Fruit fly (Drosophila melanogaster) whole organism, embryonic: ENCODE measurements around the gene CG14545.

Source experiments
- Awh ChIP-seq: fragments of 200-800 bp; sonication (Bioruptor generic); IDR thresholded peaks from 2 replicates; pipeline ENCODE4, ENCODE4 v1.3.6; 2022; ENCODE audit warnings: missing biosample characterization, missing genetic modification characterization
- CG10267 ChIP-seq: fragments of 200-800 bp; sonication (Bioruptor generic); optimal IDR thresholded peaks from 2 replicates; lab custom pipeline; 2018; ENCODE audit warnings: missing biosample characterization, mild to moderate bottlenecking, missing genetic modification characterization, moderate library complexity
- CG10959 ChIP-seq: fragments of 200-800 bp; sonication (Bioruptor generic); IDR thresholded peaks from 2 replicates; pipeline ENCODE4 v1.3.6; 2022; ENCODE audit warnings: missing biosample characterization, missing genetic modification characterization
- CG11247 ChIP-seq: fragments of 200-800 bp; sonication (Bioruptor generic); IDR thresholded peaks from 2 replicates; pipeline ENCODE4 v1.3.6; 2022; ENCODE audit warnings: missing biosample characterization, missing genetic modification characterization
- CG13287 ChIP-seq: fragments of 200-800 bp; sonication (Bioruptor generic); IDR thresholded peaks from 2 replicates; pipeline ENCODE4 v1.3.6; 2022; ENCODE audit warnings: missing biosample characterization, missing genetic modification characterization; ENCODE audit not compliant: partially characterized antibody
- CG13775 ChIP-seq: fragments of 200-800 bp; sonication (Bioruptor generic); optimal IDR thresholded peaks from 3 replicates; lab custom pipeline; 2017; ENCODE audit warnings: missing biosample characterization, mild to moderate bottlenecking, missing genetic modification characterization
- CG14014 ChIP-seq: fragments of 200-800 bp; sonication (Bioruptor generic); IDR thresholded peaks from 2 replicates; pipeline ENCODE4 v1.3.6; 2022; ENCODE audit warnings: missing biosample characterization, missing genetic modification characterization
- CG14965 ChIP-seq: fragments of 200-800 bp; sonication (Bioruptor generic); optimal IDR thresholded peaks from 2 replicates; lab custom pipeline; 2016; ENCODE audit warnings: missing biosample characterization, missing genetic modification characterization, borderline replicate concordance
- CG16863 ChIP-seq: fragments of 200-800 bp; sonication (Bioruptor generic); optimal IDR thresholded peaks from 3 replicates; lab custom pipeline; 2016; ENCODE audit warnings: missing biosample characterization, missing genetic modification characterization
- CG17568 ChIP-seq: fragments of 200-800 bp; sonication (Bioruptor generic); optimal IDR thresholded peaks from 2 replicates; lab custom pipeline; 2018; ENCODE audit warnings: missing biosample characterization, mild to moderate bottlenecking, missing genetic modification characterization, moderate library complexity
- CG17612 ChIP-seq: fragments of 200-800 bp; sonication (Bioruptor generic); IDR thresholded peaks from 2 replicates; pipeline ENCODE4 v1.3.6; 2022; ENCODE audit warnings: missing biosample characterization, missing genetic modification characterization
- CG18262 ChIP-seq: fragments of 200-800 bp; optimal IDR thresholded peaks from 3 replicates; lab custom pipeline; 2019; ENCODE audit warnings: missing biosample characterization, mild to moderate bottlenecking, missing genetic modification characterization, moderate library complexity
- CG2116 ChIP-seq: fragments of 200-800 bp; sonication (Bioruptor generic); optimal IDR thresholded peaks from 3 replicates; lab custom pipeline; 2018; ENCODE audit warnings: missing biosample characterization, mild to moderate bottlenecking, missing genetic modification characterization
- CG42726 ChIP-seq: fragments of 200-800 bp; sonication (Bioruptor generic); IDR thresholded peaks from 2 replicates; pipeline ENCODE4 v1.3.6; 2022; ENCODE audit warnings: missing biosample characterization, missing genetic modification characterization; ENCODE audit not compliant: partially characterized antibody
- CG7839 ChIP-seq: fragments of 200-800 bp; sonication (Bioruptor generic); optimal IDR thresholded peaks from 3 replicates; lab custom pipeline; 2018; ENCODE audit warnings: missing biosample characterization, mild to moderate bottlenecking, missing genetic modification characterization, moderate library complexity
- CG8281 ChIP-seq: fragments of 200-800 bp; sonication (Bioruptor generic); optimal IDR thresholded peaks from 2 replicates; lab custom pipeline; 2018; ENCODE audit warnings: missing biosample characterization, mild to moderate bottlenecking, missing genetic modification characterization, moderate library complexity
- CG9817 ChIP-seq: fragments of 200-800 bp; sonication (Bioruptor generic); optimal IDR thresholded peaks from 2 replicates; lab custom pipeline; 2018; ENCODE audit warnings: missing biosample characterization, mild to moderate bottlenecking, missing genetic modification characterization, moderate library complexity
- CHES-1-like ChIP-seq: fragments of 200-800 bp; sonication (Bioruptor generic); optimal IDR thresholded peaks from 2 replicates; lab custom pipeline; 2016; ENCODE audit warnings: missing biosample characterization, missing genetic modification characterization
- Camta ChIP-seq: fragments of 200-800 bp; sonication (Bioruptor generic); optimal IDR thresholded peaks from 2 replicates; lab custom pipeline; 2016; ENCODE audit warnings: missing biosample characterization, missing genetic modification characterization
- CoRest ChIP-seq: fragments of 200-800 bp; sonication (Bioruptor generic); optimal IDR thresholded peaks from 3 replicates; lab custom pipeline; 2018; ENCODE audit warnings: missing biosample characterization, mild to moderate bottlenecking, missing genetic modification characterization, moderate library complexity
- Dad ChIP-seq: fragments of 200-800 bp; sonication (Bioruptor generic); optimal IDR thresholded peaks from 3 replicates; lab custom pipeline; 2016; ENCODE audit warnings: missing biosample characterization, missing genetic modification characterization
- Ets65A ChIP-seq: fragments of 200-800 bp; sonication (Bioruptor generic); peaks from one replicate; lab custom pipeline; 2016; ENCODE audit warnings: missing biosample characterization, missing genetic modification characterization
- Gsc ChIP-seq: fragments of 200-800 bp; sonication (Bioruptor generic); IDR thresholded peaks from 2 replicates; pipeline ENCODE4 v1.3.6; 2022; ENCODE audit warnings: missing biosample characterization, missing genetic modification characterization
- HLHmδ ChIP-seq: fragments of 200-800 bp; sonication (Bioruptor generic); optimal IDR thresholded peaks from 2 replicates; lab custom pipeline; 2018; ENCODE audit warnings: missing biosample characterization, mild to moderate bottlenecking, missing genetic modification characterization, moderate library complexity
- HmgZ ChIP-seq: fragments of 200-800 bp; sonication (Bioruptor generic); optimal IDR thresholded peaks from 2 replicates; lab custom pipeline; 2018; ENCODE audit warnings: missing biosample characterization, mild to moderate bottlenecking, missing genetic modification characterization
- Mad ChIP-seq: fragments of 200-800 bp; sonication (Bioruptor generic); optimal IDR thresholded peaks from 2 replicates; lab custom pipeline; 2016; ENCODE audit warnings: missing biosample characterization, missing genetic modification characterization
- Med ChIP-seq: fragments of 200-800 bp; sonication (Bioruptor generic); peaks from one replicate; lab custom pipeline; 2016; ENCODE audit warnings: missing biosample characterization, missing genetic modification characterization, mild to moderate bottlenecking, inconsistent platforms, moderate library complexity
- Nf-YB ChIP-seq: fragments of 200-800 bp; sonication (Bioruptor generic); optimal IDR thresholded peaks from 3 replicates; lab custom pipeline; 2019; ENCODE audit warnings: missing biosample characterization, mild to moderate bottlenecking, missing genetic modification characterization, moderate library complexity
- NfI ChIP-seq: fragments of 200-800 bp; sonication (Bioruptor generic); optimal IDR thresholded peaks from 3 replicates; lab custom pipeline; 2018; ENCODE audit warnings: missing biosample characterization, mild to moderate bottlenecking, missing genetic modification characterization, moderate library complexity
- Oli ChIP-seq: fragments of 200-800 bp; sonication (Bioruptor generic); optimal IDR thresholded peaks from 2 replicates; lab custom pipeline; 2018; ENCODE audit warnings: missing biosample characterization, mild to moderate bottlenecking, missing genetic modification characterization, moderate library complexity
- Pdp1 ChIP-seq, 2 experiments: fragments of 200-800 bp; sonication (Bioruptor generic); optimal IDR thresholded peaks; 3 replicates each; lab custom pipeline; 2016; ENCODE audit warnings: missing biosample characterization in 2 of 2, missing genetic modification characterization in 2 of 2, mild to moderate bottlenecking in 1 of 2, moderate library complexity in 1 of 2
- ac ChIP-seq: fragments of 200-800 bp; sonication (Bioruptor generic); optimal IDR thresholded peaks from 3 replicates; lab custom pipeline; 2017; ENCODE audit warnings: missing biosample characterization, mild to moderate bottlenecking, missing genetic modification characterization
- bab2 ChIP-seq: fragments of 200-800 bp; sonication (Bioruptor generic); optimal IDR thresholded peaks from 2 replicates; lab custom pipeline; 2016; ENCODE audit warnings: missing biosample characterization, missing genetic modification characterization
- dati ChIP-seq: fragments of 200-800 bp; sonication (Bioruptor generic); IDR thresholded peaks from 2 replicates; pipeline ENCODE4 v1.3.6; 2022; ENCODE audit warnings: missing biosample characterization, missing genetic modification characterization
- dimm ChIP-seq: fragments of 200-800 bp; sonication (Bioruptor generic); IDR thresholded peaks from 2 replicates; pipeline ENCODE4 v1.3.6; 2022; ENCODE audit warnings: missing biosample characterization, missing genetic modification characterization
- dmrt11E ChIP-seq: fragments of 200-800 bp; sonication (Bioruptor generic); optimal IDR thresholded peaks from 3 replicates; lab custom pipeline; 2018; ENCODE audit warnings: missing biosample characterization, mild to moderate bottlenecking, missing genetic modification characterization, moderate library complexity
- fu2 ChIP-seq: fragments of 200-800 bp; sonication (Bioruptor generic); optimal IDR thresholded peaks from 2 replicates; lab custom pipeline; 2016; ENCODE audit warnings: missing biosample characterization, missing genetic modification characterization
- grn ChIP-seq: fragments of 200-800 bp; sonication (Bioruptor generic); optimal IDR thresholded peaks from 3 replicates; lab custom pipeline; 2017; ENCODE audit warnings: missing biosample characterization, missing genetic modification characterization
- gsb ChIP-seq: fragments of 200-800 bp; sonication (Bioruptor generic); IDR thresholded peaks from 2 replicates; pipeline ENCODE4 v1.3.6; 2022; ENCODE audit warnings: missing biosample characterization, missing genetic modification characterization
- hb ChIP-seq: fragments of 200-800 bp; sonication (Bioruptor generic); IDR thresholded peaks from 3 replicates; pipeline ENCODE4 v1.3.6; 2022; ENCODE audit warnings: missing biosample characterization, missing genetic modification characterization; ENCODE audit not compliant: partially characterized antibody
- jumu ChIP-seq: fragments of 200-800 bp; sonication (Bioruptor generic); optimal IDR thresholded peaks from 3 replicates; lab custom pipeline; 2016; ENCODE audit warnings: missing biosample characterization, missing genetic modification characterization
- org-1 ChIP-seq: fragments of 200-800 bp; sonication (Bioruptor generic); optimal IDR thresholded peaks from 2 replicates; lab custom pipeline; 2017; ENCODE audit warnings: missing biosample characterization, missing genetic modification characterization
- p53 ChIP-seq: fragments of 200-800 bp; sonication (Bioruptor generic); optimal IDR thresholded peaks from 2 replicates; lab custom pipeline; 2016; ENCODE audit warnings: missing biosample characterization, missing genetic modification characterization
- repo ChIP-seq: fragments of 200-800 bp; sonication (Bioruptor generic); optimal IDR thresholded peaks from 2 replicates; lab custom pipeline; 2016; ENCODE audit warnings: missing biosample characterization, missing genetic modification characterization
- salm ChIP-seq: fragments of 200-800 bp; sonication (Bioruptor generic); optimal IDR thresholded peaks from 2 replicates; lab custom pipeline; 2018; ENCODE audit warnings: missing biosample characterization, mild to moderate bottlenecking, missing genetic modification characterization
- sisA ChIP-seq: fragments of 200-800 bp; sonication (Bioruptor generic); IDR thresholded peaks from 2 replicates; pipeline ENCODE4 v1.3.6; 2022; ENCODE audit warnings: missing biosample characterization, missing genetic modification characterization
- sug ChIP-seq: fragments of 200-800 bp; optimal IDR thresholded peaks from 2 replicates; lab custom pipeline; 2019; ENCODE audit warnings: missing biosample characterization, mild to moderate bottlenecking, missing genetic modification characterization, moderate library complexity
- tin ChIP-seq: fragments of 200-800 bp; sonication (Bioruptor generic); optimal IDR thresholded peaks from 3 replicates; lab custom pipeline; 2016; ENCODE audit warnings: missing biosample characterization, missing genetic modification characterization
- tx ChIP-seq: fragments of 200-800 bp; sonication (Bioruptor generic); optimal IDR thresholded peaks from 2 replicates; lab custom pipeline; 2016; ENCODE audit warnings: missing biosample characterization, missing genetic modification characterization
- wek ChIP-seq: fragments of 200-800 bp; sonication (Bioruptor generic); optimal IDR thresholded peaks from 3 replicates; lab custom pipeline; 2018; ENCODE audit warnings: missing biosample characterization, mild to moderate bottlenecking, missing genetic modification characterization, moderate library complexity
- zfh1 ChIP-seq: fragments of 200-800 bp; sonication (Bioruptor generic); IDR thresholded peaks from 3 replicates; pipeline ENCODE4 v1.3.6; 2022; ENCODE audit warnings: missing biosample characterization, missing genetic modification characterization

Gene CG14545

DNA sequence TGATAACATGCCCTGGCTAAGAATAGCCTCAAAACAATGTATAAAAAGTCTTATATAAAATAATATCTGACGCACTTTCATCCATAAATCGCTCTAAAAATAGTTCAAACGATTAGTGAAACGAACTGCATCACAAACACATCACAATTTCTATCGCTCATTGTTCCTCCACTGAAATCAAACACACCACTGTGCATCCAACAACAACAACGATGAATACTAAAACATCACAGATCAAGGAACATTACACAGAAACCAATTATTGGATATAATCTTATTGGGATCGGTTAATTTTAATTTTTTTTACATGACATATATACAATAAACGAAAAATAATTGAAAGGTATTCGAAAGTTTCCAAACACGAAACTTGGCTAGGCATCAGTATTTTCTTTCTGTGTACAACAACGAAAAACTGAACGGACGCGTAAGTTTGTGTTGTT, 28.3 kb upstream of the CG14545 start (continued):
- TF ChIP-seq Mad (GFP tag; lab: Kevin White, UChicago), result peak; percentile 45
- TF ChIP-seq Gsc (GFP tag; lab: Robert Waterston, UW), result no peak
- TF ChIP-seq CG13775 (GFP tag; lab: Kevin White, UChicago), result peak; percentile 66
- peak; percentile 80 for TF ChIP-seq dmrt11E (tag; lab: Kevin White, UChicago)
- TF ChIP-seq dati (GFP tag; lab: Robert Waterston, UW), result no peak
- TF ChIP-seq CoRest (tag; lab: Kevin White, UChicago), result peak; percentile 87
- no peak; the same call in 1 of the 3 replicates for TF ChIP-seq zfh1 (GFP tag; lab: Robert Waterston, UW)
- peak; percentile 43 for TF ChIP-seq CG8281
- peak; percentile 69 for TF ChIP-seq tx (GFP tag; lab: Kevin White, UChicago)
- TF ChIP-seq hb (GFP tag; lab: Robert Waterston, UW), result no peak
- peak; percentile 75 for TF ChIP-seq bab2 (GFP tag; lab: Kevin White, UChicago)
- TF ChIP-seq CG2116 (GFP tag; lab: Kevin White, UChicago), result peak; percentile 21
- peak; percentile 72; the same call in 1 of the 2 replicates for TF ChIP-seq CG11247 (GFP tag; lab: Robert Waterston, UW)
- peak; percentile 54 for TF ChIP-seq CG17568 (GFP tag; lab: Kevin White, UChicago)
- peak; percentile 5 for TF ChIP-seq repo (GFP tag; lab: Kevin White, UChicago)
- peak; percentile 96 for TF ChIP-seq Ets65A
- no peak; the same call in 1 of the 2 replicates for TF ChIP-seq CG10959
- TF ChIP-seq Awh, result peak; percentile 88
- peak; percentile 52 for TF ChIP-seq HmgZ (tag; lab: Kevin White, UChicago)
- peak; percentile 63 for TF ChIP-seq CG16863 (GFP tag; lab: Kevin White, UChicago)
- TF ChIP-seq CHES-1-like (GFP tag; lab: Kevin White, UChicago), result peak; percentile 34
- no peak for TF ChIP-seq CG14965
- TF ChIP-seq CG13287 (GFP tag; lab: Robert Waterston, UW), result no peak
- TF ChIP-seq Nf-YB (GFP tag; lab: Kevin White, UChicago), result peak; percentile 57
- TF ChIP-seq CG14014, result peak; percentile 76
- TF ChIP-seq sug, result peak; percentile 39
- TF ChIP-seq CG17612, result no peak
- TF ChIP-seq fu2 (GFP tag; lab: Kevin White, UChicago), result peak; percentile 48
- peak; percentile 78 for TF ChIP-seq tin (GFP tag; lab: Kevin White, UChicago)
- peak; percentile 84 for TF ChIP-seq Oli (tag; lab: Kevin White, UChicago)
- TF ChIP-seq wek (GFP tag; lab: Kevin White, UChicago), result no peak
- no peak for TF ChIP-seq CG42726 (GFP tag; lab: Robert Waterston, UW)
- TF ChIP-seq CG18262 (tag; lab: Kevin White, UChicago), result peak; percentile 88
- no peak for TF ChIP-seq HLHmδ
- TF ChIP-seq Dad (GFP tag; lab: Kevin White, UChicago), result peak; percentile 47
- peak; percentile 81; the same call in 1 of the 2 replicates for TF ChIP-seq sisA (GFP tag; lab: Robert Waterston, UW)
- peak; percentile 70 for TF ChIP-seq dimm (GFP tag; lab: Robert Waterston, UW)
- TF ChIP-seq CG7839 (tag; lab: Kevin White, UChicago), result peak; percentile 90
- TF ChIP-seq jumu (GFP tag; lab: Kevin White, UChicago), result peak; percentile 16
- peak; percentile 32 for TF ChIP-seq org-1 (GFP tag; lab: Kevin White, UChicago)
- TF ChIP-seq gsb (GFP tag; lab: Robert Waterston, UW), result peak; percentile 58; the same call in 1 of the 2 replicates
- peak; percentile 18 for TF ChIP-seq grn (GFP tag; lab: Kevin White, UChicago)
- peak; percentile 64 for TF ChIP-seq Camta (GFP tag; lab: Kevin White, UChicago)
- peak; percentile 77 for TF ChIP-seq NfI (GFP tag; lab: Kevin White, UChicago)
- peak; percentile 96 for TF ChIP-seq Med (GFP tag; lab: Kevin White, UChicago)
- TF ChIP-seq CG9817 (tag; lab: Kevin White, UChicago), result peak; percentile 68
- peak; percentile 74 for TF ChIP-seq CG10267 (tag; lab: Kevin White, UChicago)
- peak; percentile 31 for TF ChIP-seq salm (tag; lab: Kevin White, UChicago)
- TF ChIP-seq p53 (GFP tag; lab: Kevin White, UChicago), result no peak
- peak; percentile 61 for TF ChIP-seq Pdp1 (GFP tag; optimal IDR thresholded peaks at IDR 0.05; lab: Kevin White, UChicago)
- TF ChIP-seq ac, result no peak
